Fruit fly (Drosophila melanogaster) whole organism, embryonic: ENCODE data around the gene CG15333.
A peak's percentile ranks its signal among the peaks of the same experiment; 100 is the strongest.

Experiments used
- Abd-B ChIP-seq: fragments of 200-800 bp; sonication (Bioruptor generic); optimal IDR thresholded peaks from 2 replicates; lab custom pipeline; 2018; ENCODE audit warnings: missing biosample characterization, mild to moderate bottlenecking, missing genetic modification characterization, moderate library complexity
- Asciz ChIP-seq: fragments of 200-800 bp; sonication (Bioruptor generic); optimal IDR thresholded peaks from 2 replicates; lab custom pipeline; 2017; ENCODE audit warnings: missing biosample characterization, mild to moderate bottlenecking, missing genetic modification characterization, missing genetic modification reagents
- C15 ChIP-seq: fragments of 200-800 bp; sonication (Bioruptor generic); IDR thresholded peaks from 3 replicates; pipeline ENCODE4 v1.3.6; 2022; ENCODE audit warnings: missing biosample characterization, missing genetic modification characterization
- CG10147 ChIP-seq: fragments of 200-800 bp; sonication (Bioruptor generic); optimal IDR thresholded peaks from 2 replicates; lab custom pipeline; 2019; ENCODE audit warnings: missing biosample characterization, mild to moderate bottlenecking, missing genetic modification characterization, moderate library complexity
- CG11723 ChIP-seq: fragments of 200-800 bp; sonication (Bioruptor generic); optimal IDR thresholded peaks from 2 replicates; lab custom pipeline; 2017; ENCODE audit warnings: missing biosample characterization, mild to moderate bottlenecking, missing genetic modification characterization
- CG12071 ChIP-seq: fragments of 200-800 bp; sonication (Bioruptor generic); optimal IDR thresholded peaks from 3 replicates; lab custom pipeline; 2018; ENCODE audit warnings: missing biosample characterization, mild to moderate bottlenecking, missing genetic modification characterization
- CG12391 ChIP-seq: fragments of 200-800 bp; sonication (Bioruptor generic); optimal IDR thresholded peaks from 3 replicates; lab custom pipeline; 2018; ENCODE audit warnings: missing biosample characterization, mild to moderate bottlenecking, missing genetic modification characterization, moderate library complexity
- CG13123 ChIP-seq: fragments of 200-800 bp; sonication (Bioruptor generic); optimal IDR thresholded peaks from 2 replicates; lab custom pipeline; 2016; ENCODE audit warnings: missing biosample characterization, missing genetic modification characterization
- CG14014 ChIP-seq: fragments of 200-800 bp; sonication (Bioruptor generic); IDR thresholded peaks from 2 replicates; pipeline ENCODE4 v1.3.6; 2022; ENCODE audit warnings: missing biosample characterization, missing genetic modification characterization
- CG1529 ChIP-seq: fragments of 200-800 bp; sonication (Bioruptor generic); optimal IDR thresholded peaks from 3 replicates; lab custom pipeline; 2018; ENCODE audit warnings: missing biosample characterization, missing genetic modification characterization
- CG15514 ChIP-seq: fragments of 200-800 bp; sonication (Bioruptor generic); optimal IDR thresholded peaks from 3 replicates; lab custom pipeline; 2017; ENCODE audit warnings: missing biosample characterization, missing genetic modification characterization, mild to moderate bottlenecking, moderate library complexity, missing genetic modification reagents
- CG2120 ChIP-seq: fragments of 200-800 bp; sonication (Bioruptor generic); optimal IDR thresholded peaks from 3 replicates; lab custom pipeline; 2016; ENCODE audit warnings: missing biosample characterization, missing genetic modification characterization
- CG2202 ChIP-seq: fragments of 200-800 bp; sonication (Bioruptor generic); optimal IDR thresholded peaks from 2 replicates; lab custom pipeline; 2018; ENCODE audit warnings: missing biosample characterization, mild to moderate bottlenecking, missing genetic modification characterization
- CG2712 ChIP-seq: fragments of 200-800 bp; optimal IDR thresholded peaks from 3 replicates; lab custom pipeline; 2019; ENCODE audit warnings: missing biosample characterization, mild to moderate bottlenecking, missing genetic modification characterization, moderate library complexity
- CG31441 ChIP-seq: fragments of 200-800 bp; sonication (Bioruptor generic); IDR thresholded peaks from 2 replicates; pipeline ENCODE4 v1.3.6; 2022; ENCODE audit warnings: missing biosample characterization, missing genetic modification characterization
- CG33213 ChIP-seq: fragments of 200-800 bp; sonication (Bioruptor generic); optimal IDR thresholded peaks from 3 replicates; lab custom pipeline; 2016; ENCODE audit warnings: missing biosample characterization, missing genetic modification characterization
- CG4328 ChIP-seq: fragments of 200-800 bp; sonication (Bioruptor generic); optimal IDR thresholded peaks from 3 replicates; lab custom pipeline; 2017; ENCODE audit warnings: missing biosample characterization, missing genetic modification reagents, missing genetic modification characterization
- CG6254 ChIP-seq: fragments of 200-800 bp; sonication (Bioruptor generic); optimal IDR thresholded peaks from 3 replicates; lab custom pipeline; 2017; ENCODE audit warnings: mild to moderate bottlenecking, missing biosample characterization, missing genetic modification reagents, missing genetic modification characterization
- CG6654 ChIP-seq: fragments of 200-800 bp; sonication (Bioruptor generic); optimal IDR thresholded peaks from 2 replicates; lab custom pipeline; 2017; ENCODE audit warnings: missing biosample characterization, mild to moderate bottlenecking, missing genetic modification characterization
- CG7271 ChIP-seq: fragments of 200-800 bp; sonication (Bioruptor generic); optimal IDR thresholded peaks from 2 replicates; lab custom pipeline; 2018; ENCODE audit warnings: missing biosample characterization, mild to moderate bottlenecking, missing genetic modification characterization, moderate library complexity
- CG7786 ChIP-seq: fragments of 200-800 bp; sonication (Bioruptor generic); optimal IDR thresholded peaks from 2 replicates; lab custom pipeline; 2016; ENCODE audit warnings: missing biosample characterization, missing genetic modification characterization
- CG8089 ChIP-seq: fragments of 200-800 bp; sonication (Bioruptor generic); optimal IDR thresholded peaks from 3 replicates; lab custom pipeline; 2016; ENCODE audit warnings: missing biosample characterization, missing genetic modification characterization
- CG8281 ChIP-seq: fragments of 200-800 bp; sonication (Bioruptor generic); optimal IDR thresholded peaks from 2 replicates; lab custom pipeline; 2018; ENCODE audit warnings: missing biosample characterization, mild to moderate bottlenecking, missing genetic modification characterization, moderate library complexity
- CG9932 ChIP-seq: fragments of 200-800 bp; sonication (Bioruptor generic); IDR thresholded peaks from 2 replicates; pipeline ENCODE4 v1.3.6; 2022; ENCODE audit warnings: missing biosample characterization, missing genetic modification characterization
- Dll ChIP-seq: fragments of 200-800 bp; sonication (Bioruptor generic); IDR thresholded peaks from 4 replicates; pipeline ENCODE4 v1.3.6; 2022; ENCODE audit warnings: missing biosample characterization, missing genetic modification characterization; ENCODE audit not compliant: partially characterized antibody
- Doc3 ChIP-seq: fragments of 200-800 bp; sonication (Bioruptor generic); IDR thresholded peaks from 3 replicates; pipeline ENCODE4 v1.3.6; 2022; ENCODE audit warnings: missing biosample characterization, missing genetic modification characterization; ENCODE audit not compliant: partially characterized antibody
- Dp ChIP-seq: fragments of 200-800 bp; sonication (Bioruptor generic); optimal IDR thresholded peaks from 2 replicates; lab custom pipeline; 2018; ENCODE audit warnings: missing biosample characterization, mild to moderate bottlenecking, missing genetic modification characterization, moderate library complexity
- Drgx ChIP-seq: fragments of 200-800 bp; sonication (Bioruptor generic); IDR thresholded peaks from 2 replicates; pipeline ENCODE4 v1.3.6; 2022; ENCODE audit warnings: missing biosample characterization, missing genetic modification characterization
- Fer1 ChIP-seq: fragments of 200-800 bp; sonication (Bioruptor generic); optimal IDR thresholded peaks from 2 replicates; lab custom pipeline; 2017; ENCODE audit warnings: missing biosample characterization, mild to moderate bottlenecking, missing genetic modification characterization
- Hmr ChIP-seq: fragments of 200-800 bp; sonication (Bioruptor generic); optimal IDR thresholded peaks from 3 replicates; lab custom pipeline; 2017; ENCODE audit warnings: mild to moderate bottlenecking, missing biosample characterization, missing genetic modification reagents, missing genetic modification characterization
- NfI ChIP-seq: fragments of 200-800 bp; sonication (Bioruptor generic); optimal IDR thresholded peaks from 3 replicates; lab custom pipeline; 2018; ENCODE audit warnings: missing biosample characterization, mild to moderate bottlenecking, missing genetic modification characterization, moderate library complexity
- PHDP ChIP-seq: fragments of 200-800 bp; sonication (Bioruptor generic); optimal IDR thresholded peaks from 3 replicates; lab custom pipeline; 2018; ENCODE audit warnings: missing biosample characterization, mild to moderate bottlenecking, missing genetic modification characterization, moderate library complexity
- Poxn ChIP-seq: fragments of 200-800 bp; sonication (Bioruptor generic); IDR thresholded peaks from 2 replicates; pipeline ENCODE4 v1.3.6; 2022; ENCODE audit warnings: missing biosample characterization, missing genetic modification characterization
- Ptx1 ChIP-seq: fragments of 200-800 bp; sonication (Bioruptor generic); IDR thresholded peaks from 2 replicates; pipeline ENCODE4 v1.3.6; 2022; ENCODE audit warnings: missing biosample characterization, missing genetic modification characterization
- Rx ChIP-seq: fragments of 200-800 bp; sonication (Bioruptor generic); IDR thresholded peaks from 2 replicates; pipeline ENCODE4 v1.3.6; 2022; ENCODE audit warnings: missing biosample characterization, missing genetic modification characterization
- cg ChIP-seq: fragments of 200-800 bp; sonication (Bioruptor generic); optimal IDR thresholded peaks from 3 replicates; lab custom pipeline; 2019; ENCODE audit warnings: missing biosample characterization, mild to moderate bottlenecking, missing genetic modification characterization, moderate library complexity
- crp ChIP-seq, 2 experiments: fragments of 200-800 bp; sonication (Bioruptor generic); optimal IDR thresholded peaks; 2 replicates in 1 of 2; 3 replicates in 1 of 2; lab custom pipeline; 2017; ENCODE audit warnings: missing biosample characterization in 2 of 2, missing genetic modification characterization in 2 of 2, mild to moderate bottlenecking in 1 of 2, moderate library complexity in 1 of 2
- da ChIP-seq: fragments of 200-800 bp; sonication (Bioruptor generic); optimal IDR thresholded peaks from 2 replicates; lab custom pipeline; 2016; ENCODE audit warnings: missing biosample characterization, missing genetic modification characterization
- dpn ChIP-seq, 2 experiments: fragments of 200-800 bp; sonication (Bioruptor generic); optimal IDR thresholded peaks; 3 replicates each; lab custom pipeline; 2016; ENCODE audit warnings: missing biosample characterization in 2 of 2, missing genetic modification characterization in 2 of 2
- emc ChIP-seq: fragments of 200-800 bp; sonication (Bioruptor generic); optimal IDR thresholded peaks from 2 replicates; lab custom pipeline; 2016; ENCODE audit warnings: missing biosample characterization, missing genetic modification characterization
- hb ChIP-seq: fragments of 200-800 bp; sonication (Bioruptor generic); IDR thresholded peaks from 3 replicates; pipeline ENCODE4 v1.3.6; 2022; ENCODE audit warnings: missing biosample characterization, missing genetic modification characterization; ENCODE audit not compliant: partially characterized antibody
- insv ChIP-seq, 2 experiments: fragments of 200-800 bp; sonication (Bioruptor generic); optimal IDR thresholded peaks; 3 replicates each; lab custom pipeline; 2016 to 2018; ENCODE audit warnings: missing biosample characterization in 2 of 2, missing genetic modification characterization in 2 of 2
- nmo ChIP-seq: fragments of 200-800 bp; sonication (Bioruptor generic); optimal IDR thresholded peaks from 2 replicates; lab custom pipeline; 2018; ENCODE audit warnings: missing biosample characterization, mild to moderate bottlenecking, missing genetic modification characterization, moderate library complexity
- pan ChIP-seq, 4 experiments: fragments of >200 bp in 3 of 4; fragments of 200-800 bp in 1 of 4; sonication (Bioruptor generic) in 1 of 4; optimal IDR thresholded peaks in 3 of 4; IDR thresholded peaks in 1 of 4; 2 replicates each; pipeline versions ENCODE4 v1.3.6 to Lab custom; 2017 to 2022; ENCODE audit warnings: missing biosample characterization in 2 of 4, missing genetic modification characterization in 2 of 4, mixed read lengths in 1 of 4
- peb ChIP-seq: fragments of 200-800 bp; sonication (Bioruptor generic); IDR thresholded peaks from 2 replicates; pipeline ENCODE4 v1.3.6; 2022; ENCODE audit warnings: missing biosample characterization, missing genetic modification characterization
- sd ChIP-seq: fragments of 200-800 bp; sonication (Bioruptor generic); optimal IDR thresholded peaks from 3 replicates; lab custom pipeline; 2018; ENCODE audit warnings: missing biosample characterization, mild to moderate bottlenecking, missing genetic modification characterization, moderate library complexity
- ssp ChIP-seq: fragments of 200-800 bp; sonication (Bioruptor generic); IDR thresholded peaks from 2 replicates; pipeline ENCODE4 v1.3.6; 2022; ENCODE audit warnings: missing biosample characterization, missing genetic modification characterization

Gene CG15333

DNA sequence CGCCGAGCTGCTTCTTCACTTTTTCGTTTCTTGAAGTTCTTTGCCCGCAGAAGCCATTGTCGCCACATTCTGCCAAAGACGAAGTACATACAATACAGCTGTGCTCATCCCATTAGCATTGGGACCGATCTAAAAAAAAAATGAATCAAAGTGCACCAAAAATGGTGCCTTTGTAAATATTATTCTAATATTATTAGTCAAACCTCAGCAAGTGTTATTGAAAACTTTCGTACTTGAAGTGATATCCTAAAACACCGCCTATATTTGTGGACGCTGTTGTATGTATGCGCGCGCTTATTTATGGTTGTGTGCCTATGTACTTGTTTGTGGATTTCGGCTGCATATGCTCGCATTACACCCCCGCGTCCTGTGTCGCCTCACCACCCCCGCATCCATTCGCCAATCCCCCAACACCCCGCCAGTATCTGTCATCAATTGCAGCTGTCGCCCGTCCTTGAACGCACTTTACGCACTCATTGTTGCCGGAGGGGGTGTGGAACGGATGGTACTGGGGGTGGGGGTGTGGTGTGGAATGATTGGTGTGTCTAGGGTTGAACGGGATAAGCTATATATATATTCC, 48.7 kb downstream of the CG15333 start (continued):
- TF ChIP-seq Hmr (GFP tag; lab: Kevin White, UChicago) (peak; percentile 87), NfI (GFP tag; lab: Kevin White, UChicago) (peak; percentile 85), CG8281 (peak; percentile 69), Poxn (GFP tag; lab: Robert Waterston, UW) (no peak), peb (GFP tag; lab: Robert Waterston, UW) (peak; percentile 75), CG6654 (GFP tag; lab: Kevin White, UChicago) (peak; percentile 72), crp (GFP tag; optimal IDR thresholded peaks at IDR 0.05; lab: Kevin White, UChicago) (peak in 1 of 2 experiments; percentile 35), CG2202 (tag; lab: Kevin White, UChicago) (peak; percentile 82), CG7271 (tag; lab: Kevin White, UChicago) (peak; percentile 67), CG14014 (GFP tag; lab: Robert Waterston, UW) (peak; percentile 86), PHDP (tag; lab: Kevin White, UChicago) (peak; percentile 91), CG11723 (peak; percentile 73), Ptx1 (peak; percentile 89), Rx (peak; percentile 84), cg (no peak), CG10147 (GFP tag; lab: Kevin White, UChicago) (peak; percentile 81)
- TF ChIP-seq, all 482 proteins: peak for 401

DNA sequence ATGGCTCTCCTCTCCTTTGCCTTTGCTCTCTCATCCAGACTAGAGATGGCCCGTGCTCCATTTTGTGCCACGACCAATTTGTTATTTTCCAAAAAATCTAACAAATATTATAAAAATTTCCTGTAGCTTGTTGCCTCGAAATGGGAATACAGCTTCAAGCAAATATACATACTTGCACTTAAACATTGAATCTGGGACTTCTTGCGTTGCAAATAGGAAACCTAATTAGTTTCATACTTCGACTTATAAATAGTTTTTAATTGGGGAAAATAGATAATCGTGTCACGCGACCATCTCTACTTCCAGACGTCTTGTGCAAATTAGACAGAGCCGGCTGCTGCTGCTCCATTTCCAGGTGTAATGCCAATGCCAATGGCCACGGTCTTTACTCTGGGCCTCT, 50.7 kb downstream of the CG15333 start:
- TF ChIP-seq CG7786 (GFP tag; lab: Kevin White, UChicago) (peak; percentile 7), CG2120 (GFP tag; lab: Kevin White, UChicago) (peak; percentile 65), Rx (no peak), CG9932 (GFP tag; lab: Robert Waterston, UW) (peak; percentile 24; the same call in 1 of the 2 replicates), CG13123 (GFP tag; lab: Kevin White, UChicago) (no peak), Asciz (GFP tag; lab: Kevin White, UChicago) (peak; percentile 10), ssp (GFP tag; lab: Robert Waterston, UW) (no peak), insv (GFP tag; optimal IDR thresholded peaks at IDR 0.05; lab: Kevin White, UChicago) (no peak), Drgx (GFP tag; lab: Robert Waterston, UW) (peak; percentile 69), dpn (GFP tag; optimal IDR thresholded peaks at IDR 0.05; lab: Kevin White, UChicago) (peak in 1 of 2 experiments; percentile 31), sd (tag; lab: Kevin White, UChicago) (no peak), nmo (GFP tag; lab: Kevin White, UChicago) (peak; percentile 48), CG12391 (tag; lab: Kevin White, UChicago) (peak; percentile 60), C15 (GFP tag; lab: Robert Waterston, UW) (no peak), Fer1 (GFP tag; lab: Kevin White, UChicago) (peak; percentile 68), CG31441 (GFP tag; lab: Robert Waterston, UW) (peak; percentile 50), da (GFP tag; lab: Kevin White, UChicago) (no peak), hb (GFP tag; lab: Robert Waterston, UW) (no peak), CG1529 (GFP tag; lab: Kevin White, UChicago) (peak; percentile 28), CG33213 (peak; percentile 0), Dp (GFP tag; lab: Kevin White, UChicago) (no peak), emc (GFP tag; lab: Kevin White, UChicago) (peak; percentile 6), CG8089 (GFP tag; lab: Kevin White, UChicago) (no peak), Dll (peak; percentile 83), pan (optimal IDR thresholded peaks at IDR 0.05; lab: Kevin White, UChicago) (no peak), pan (GFP tag; optimal IDR thresholded peaks at IDR 0.05 in 1 of 2, IDR thresholded peaks at IDR 0.05 in 1 of 2) (peak in 1 of 2 experiments; percentile 33), CG2712 (peak; percentile 70), Abd-B (peak; percentile 43), CG15514 (GFP tag; lab: Kevin White, UChicago) (peak; percentile 29), Doc3 (GFP tag; lab: Robert Waterston, UW) (peak; percentile 67), PHDP (tag; lab: Kevin White, UChicago) (peak; percentile 50), CG12071 (GFP tag; lab: Kevin White, UChicago) (peak; percentile 33), CG4328 (GFP tag; lab: Kevin White, UChicago) (peak; percentile 32), CG6254 (GFP tag; lab: Kevin White, UChicago) (no peak)
